Fruit fly (Drosophila melanogaster): Measurements from ENCODE around the gene CG15522.
"Not testable (repeated sequence)": the region's sequence is repeated elsewhere in the genome, so short reads cannot be mapped to it uniquely, and the experiment has no call there.

Gene CG15522

DNA sequence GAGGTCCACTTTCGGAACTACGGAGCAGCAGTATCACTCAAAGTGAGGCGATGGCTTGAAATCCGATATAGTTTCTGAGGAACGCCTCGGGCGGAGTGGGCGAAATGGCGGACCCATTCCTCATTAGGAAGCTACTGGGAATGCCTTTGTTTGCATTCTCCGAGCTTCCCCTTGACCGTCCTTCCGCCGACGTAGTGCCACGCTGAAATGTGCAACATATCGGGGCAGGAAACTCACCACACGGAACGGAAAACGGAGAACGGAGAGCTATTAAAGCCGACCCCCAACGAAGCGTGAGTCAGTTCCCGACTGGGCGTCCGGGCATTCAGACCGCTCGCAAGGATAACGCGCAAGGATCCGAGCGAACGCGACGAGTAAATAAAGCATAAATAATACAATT is at the start of gene CG15522:
TSS of gene CG15522 (plus strand) at position 301 of the 400 bp plus-strand sequence.
- TF ChIP-seq CG17801 (GFP tag; optimal IDR thresholded peaks at IDR 0.05; ENCODE audit: partially characterized antibody) = no peak

DNA sequence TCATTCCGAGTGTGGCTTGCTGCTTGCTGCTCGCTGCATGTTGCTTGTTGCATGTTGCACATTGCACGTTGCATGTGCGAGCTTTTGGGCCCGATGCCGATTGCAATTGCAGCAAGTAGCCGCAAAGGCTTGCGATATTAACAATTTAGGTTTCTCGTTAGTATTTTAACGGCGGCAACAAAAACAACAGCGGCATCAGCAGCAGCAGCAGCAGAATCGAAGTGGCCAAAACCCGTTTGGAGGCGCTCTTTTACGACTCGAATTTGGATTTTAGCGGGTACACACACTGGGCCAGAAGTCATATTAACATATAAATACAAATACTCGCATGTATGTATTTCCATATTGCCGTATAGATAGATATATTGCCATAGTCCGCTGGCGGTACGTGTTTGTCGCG is 46.7 kb upstream of the CG15522 start:
- TF ChIP-seq CG17801 (GFP tag; optimal IDR thresholded peaks at IDR 0.05; ENCODE audit: partially characterized antibody) = no peak

DNA sequence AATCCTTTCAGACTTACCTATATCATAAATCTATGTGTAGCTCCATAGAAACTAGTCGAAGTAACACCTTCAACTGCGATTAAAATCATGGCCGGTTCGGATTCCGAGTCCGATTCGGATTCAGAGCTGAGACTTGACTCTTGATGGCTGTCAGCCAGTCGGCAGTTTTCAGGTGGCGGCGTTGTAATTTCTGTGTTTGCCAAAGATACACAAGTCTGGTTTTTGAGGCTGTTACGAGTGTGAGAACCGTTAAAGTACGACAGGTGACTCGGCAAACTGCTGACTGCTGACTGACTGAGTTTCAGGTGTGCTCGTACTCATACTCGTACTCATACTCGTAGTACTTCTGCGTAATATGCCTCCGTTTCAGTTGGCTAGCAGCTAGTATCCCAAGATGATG is 35.9 kb upstream of the CG15522 start:
- TF ChIP-seq CG17801 (GFP tag; optimal IDR thresholded peaks at IDR 0.05; ENCODE audit: partially characterized antibody) = no peak

DNA sequence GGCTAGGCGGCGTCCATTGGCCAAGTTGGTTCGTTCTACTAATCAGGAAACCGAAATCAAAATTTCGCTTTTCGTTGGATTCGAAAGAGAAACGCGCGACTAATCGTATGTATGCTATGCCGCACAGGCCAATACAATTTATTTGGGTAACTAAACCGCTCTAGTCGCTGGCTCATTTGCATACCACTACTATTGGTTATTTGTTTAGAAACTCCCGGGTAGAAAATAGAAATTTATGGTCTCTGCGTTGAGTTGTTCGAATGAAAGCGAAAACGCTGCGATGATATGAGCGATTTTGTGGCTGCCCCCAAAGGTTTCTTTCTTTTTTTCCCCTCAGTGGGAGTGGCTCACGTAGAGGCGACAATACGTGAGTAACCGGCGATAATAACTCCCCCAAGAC is 34.0 kb upstream of the CG15522 start:
- no peak for TF ChIP-seq CG17801 (GFP tag; optimal IDR thresholded peaks at IDR 0.05; ENCODE audit: partially characterized antibody)

DNA sequence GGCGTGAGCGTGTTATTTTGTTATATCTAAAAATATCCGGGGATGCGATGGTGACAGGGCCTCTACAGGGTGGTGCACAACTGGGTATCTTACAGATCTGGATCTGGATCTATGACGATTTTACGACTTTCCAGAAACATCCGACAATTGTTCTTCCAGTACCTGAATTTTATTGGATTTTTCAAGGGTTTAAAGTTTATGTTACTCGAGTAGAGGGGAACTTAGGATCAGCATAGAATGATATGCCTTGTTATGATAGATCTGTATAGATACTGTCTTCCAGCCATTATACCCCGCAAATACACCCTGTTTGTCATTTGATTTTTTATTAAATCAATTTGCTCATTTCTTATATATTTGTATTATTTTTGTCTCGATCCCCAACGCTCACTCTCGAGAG is 32.7 kb upstream of the CG15522 start:
- TF ChIP-seq CG17801 (GFP tag; optimal IDR thresholded peaks at IDR 0.05; ENCODE audit: partially characterized antibody) = no peak

DNA sequence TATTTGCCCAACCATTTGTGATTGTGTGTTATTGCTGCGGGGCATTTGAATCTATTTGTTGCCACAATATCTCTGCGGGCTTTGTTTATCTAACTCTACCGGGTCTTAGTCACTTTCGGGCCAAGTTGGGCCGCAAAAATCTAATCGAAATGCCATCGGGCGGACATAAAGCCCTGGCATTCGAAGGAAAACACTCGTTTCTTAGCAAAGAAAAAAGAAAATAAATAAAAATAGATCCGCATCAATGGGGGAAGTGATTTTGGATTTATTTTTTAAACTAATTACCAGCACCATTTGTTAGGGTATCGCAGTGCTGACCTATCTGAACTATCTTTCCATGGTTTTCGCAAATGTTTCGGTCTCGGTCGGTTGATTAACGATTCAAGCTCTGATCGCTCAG is 28.5 kb upstream of the CG15522 start:
- no peak for TF ChIP-seq CG17801 (GFP tag; optimal IDR thresholded peaks at IDR 0.05; ENCODE audit: partially characterized antibody)

DNA sequence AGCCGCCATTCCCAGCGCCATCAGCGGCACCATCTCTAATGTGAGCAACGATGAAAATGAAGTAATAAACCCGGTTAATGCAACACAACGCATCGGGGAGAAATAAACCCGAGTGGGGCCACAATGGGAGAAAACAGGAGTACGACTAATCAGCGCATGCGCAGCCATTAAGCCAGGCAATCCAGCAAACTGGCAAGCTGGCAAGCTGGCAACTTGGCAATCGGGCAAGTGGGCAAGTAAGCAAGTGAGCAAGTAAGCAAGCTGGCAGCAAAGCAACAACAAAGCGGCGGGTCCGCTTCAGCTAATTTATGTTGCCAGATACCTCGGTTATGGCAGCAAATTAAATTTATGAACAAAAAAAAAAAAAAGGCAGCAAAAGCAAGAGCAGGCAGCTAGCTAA is 27.4 kb upstream of the CG15522 start:
- no peak for TF ChIP-seq CG17801 (GFP tag; optimal IDR thresholded peaks at IDR 0.05; ENCODE audit: partially characterized antibody)

DNA sequence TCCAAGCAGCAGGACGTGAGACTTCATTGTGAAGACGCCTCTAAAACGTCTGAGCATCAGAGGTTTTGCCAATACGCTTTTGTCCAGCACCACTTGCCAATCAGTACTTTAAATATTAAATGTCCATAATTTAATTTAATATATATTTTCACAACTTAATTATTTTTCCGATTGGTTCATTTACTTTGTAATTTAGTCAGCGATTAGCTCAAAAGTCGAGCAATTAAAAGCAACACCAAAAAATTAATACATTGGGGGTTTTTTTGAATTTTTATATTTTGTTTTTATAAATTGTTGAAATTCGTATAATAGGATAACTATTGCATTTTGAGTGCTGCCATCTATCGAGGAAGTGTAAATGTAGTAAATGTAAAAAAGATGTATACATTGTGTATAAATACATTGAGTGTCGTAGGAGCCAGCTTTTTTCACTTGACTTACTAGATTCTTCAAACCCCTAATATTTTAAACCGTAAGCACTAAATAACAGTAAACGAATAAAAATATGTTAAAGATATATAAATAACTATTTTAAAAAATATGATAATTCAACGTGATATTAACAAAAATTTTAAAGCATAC is 23.2 kb upstream of the CG15522 start, which contains the start of gene CG15517:
TSS of gene CG15517 (minus strand) at position 51 of the 582 bp plus-strand sequence.
- no peak for TF ChIP-seq CG17801 (GFP tag; optimal IDR thresholded peaks at IDR 0.05; ENCODE audit: partially characterized antibody)

DNA sequence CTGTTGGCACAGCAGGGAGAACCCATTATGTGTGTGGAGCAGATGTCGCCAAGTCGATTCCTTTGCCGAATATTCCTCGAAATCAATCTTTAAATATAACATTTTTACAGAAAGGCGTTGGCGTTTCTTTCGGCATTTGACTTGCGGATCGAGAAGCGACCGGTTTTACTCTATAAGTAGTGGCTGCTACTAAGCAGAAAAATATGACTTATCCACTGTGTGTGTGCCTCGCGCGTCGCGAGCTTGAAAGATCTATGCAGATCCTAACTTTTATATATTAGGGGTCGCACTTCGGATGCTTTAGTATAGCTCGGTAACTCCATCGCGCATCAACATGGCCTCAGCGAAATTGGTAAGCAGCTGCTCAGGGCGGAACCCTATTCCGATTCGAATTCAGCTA is 21.9 kb upstream of the CG15522 start, which contains the start of gene CG15515:
TSS of gene CG15515 (plus strand) at position 301 of the 400 bp plus-strand sequence.
- no peak for TF ChIP-seq CG17801 (GFP tag; optimal IDR thresholded peaks at IDR 0.05; ENCODE audit: partially characterized antibody)

DNA sequence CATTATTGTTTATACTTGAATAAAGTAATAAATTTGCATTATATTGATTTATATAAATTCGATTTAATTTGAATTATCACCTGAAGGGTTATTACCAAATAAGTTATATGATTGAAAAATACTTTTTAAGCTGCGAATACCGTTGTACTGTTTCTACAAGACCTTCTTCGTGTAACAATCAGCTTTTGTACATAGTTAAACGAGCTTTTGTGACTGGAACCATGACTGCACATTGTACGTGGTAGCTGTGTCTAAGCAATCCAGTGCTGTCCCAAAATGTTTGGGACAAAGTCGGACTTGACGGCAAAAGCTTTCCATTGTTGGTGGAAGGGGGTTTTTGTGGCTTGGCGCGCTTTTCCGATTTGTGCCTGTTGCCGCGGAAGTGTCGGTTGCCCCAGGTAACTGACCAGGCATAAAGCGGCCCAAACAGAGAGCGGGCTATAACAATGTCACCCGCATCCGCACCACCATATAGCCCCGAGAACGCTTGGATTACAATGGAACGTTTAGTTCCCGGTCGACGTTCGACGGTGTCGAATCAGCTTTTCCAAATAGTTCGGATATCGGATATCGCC is 19.4 kb upstream of the CG15522 start, which contains the start of gene CG31036:
TSS of gene CG31036 (plus strand) at position 507 of the 575 bp plus-strand sequence.
- no peak for TF ChIP-seq CG17801 (GFP tag; optimal IDR thresholded peaks at IDR 0.05; ENCODE audit: partially characterized antibody)

DNA sequence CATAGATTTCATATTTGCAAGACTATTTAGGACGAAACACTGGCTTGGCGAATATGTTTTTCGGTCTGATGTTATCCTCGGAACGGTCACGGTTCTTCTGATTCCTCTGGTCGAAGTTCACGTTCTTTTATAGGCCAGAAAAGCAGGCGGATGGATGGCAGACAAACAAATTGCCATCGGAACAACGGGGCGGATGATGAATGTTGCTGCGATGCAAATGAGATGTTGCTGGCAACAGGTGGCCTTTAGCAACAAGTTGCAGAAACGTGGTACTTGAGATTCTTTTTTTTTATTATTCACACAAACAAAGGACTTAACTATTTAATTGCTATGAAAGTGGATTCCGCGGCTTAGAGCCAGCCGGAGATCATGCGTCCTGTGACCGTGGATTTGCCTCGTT is 12.8 kb upstream of the CG15522 start, which contains the start of gene Capa:
TSS of gene Capa (minus strand) at position 101 of the 400 bp plus-strand sequence.
- no peak for TF ChIP-seq CG17801 (GFP tag; optimal IDR thresholded peaks at IDR 0.05; ENCODE audit: partially characterized antibody)

DNA sequence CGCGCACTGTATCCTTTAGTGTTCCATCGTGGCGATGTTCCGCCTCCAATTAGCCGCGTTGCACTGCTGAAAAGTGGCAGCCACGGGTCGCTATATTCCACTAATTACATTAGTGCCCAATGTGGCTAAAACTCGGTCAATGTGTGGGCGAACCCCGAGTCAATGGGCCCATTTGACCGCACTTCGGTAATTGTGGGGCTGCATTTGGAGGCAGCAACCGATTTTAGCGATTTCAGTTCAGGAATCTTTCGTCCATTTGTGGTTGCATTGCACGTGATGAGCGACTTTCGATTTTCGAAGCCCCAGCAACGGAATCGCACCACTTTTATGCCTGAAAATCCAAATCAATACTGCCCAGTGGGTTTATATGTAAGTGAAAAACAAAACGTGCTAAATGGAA is 6.9 kb upstream of the CG15522 start, which contains the start of gene trp:
TSS of gene trp (minus strand) at position 101 of the 400 bp plus-strand sequence.
- TF ChIP-seq CG17801 (GFP tag; optimal IDR thresholded peaks at IDR 0.05; ENCODE audit: partially characterized antibody) = no peak

DNA sequence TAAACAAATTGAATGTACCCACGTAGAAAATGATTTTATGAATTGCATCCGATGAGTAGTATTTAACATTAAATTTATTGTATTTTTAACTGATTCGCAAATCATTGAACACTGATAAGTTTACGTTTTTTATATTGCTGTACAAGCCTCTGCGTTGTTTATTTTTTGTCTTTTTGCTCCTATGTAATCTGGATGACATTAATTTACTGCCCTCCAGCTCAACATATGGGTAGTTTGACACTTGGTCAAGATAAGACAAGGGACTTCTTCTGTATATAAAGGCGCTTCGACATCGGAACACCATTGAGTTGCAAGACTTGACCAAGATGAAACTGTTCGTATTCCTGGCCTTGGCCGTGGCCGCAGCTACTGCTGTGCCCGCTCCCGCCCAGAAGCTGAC is 5.1 kb upstream of the CG15522 start, which contains the start of gene Jon99Ciii:
TSS of gene Jon99Ciii (plus strand) at position 301 of the 400 bp plus-strand sequence.
- not testable (repeated sequence) for TF ChIP-seq CG17801 (GFP tag; optimal IDR thresholded peaks at IDR 0.05; ENCODE audit: partially characterized antibody)

DNA sequence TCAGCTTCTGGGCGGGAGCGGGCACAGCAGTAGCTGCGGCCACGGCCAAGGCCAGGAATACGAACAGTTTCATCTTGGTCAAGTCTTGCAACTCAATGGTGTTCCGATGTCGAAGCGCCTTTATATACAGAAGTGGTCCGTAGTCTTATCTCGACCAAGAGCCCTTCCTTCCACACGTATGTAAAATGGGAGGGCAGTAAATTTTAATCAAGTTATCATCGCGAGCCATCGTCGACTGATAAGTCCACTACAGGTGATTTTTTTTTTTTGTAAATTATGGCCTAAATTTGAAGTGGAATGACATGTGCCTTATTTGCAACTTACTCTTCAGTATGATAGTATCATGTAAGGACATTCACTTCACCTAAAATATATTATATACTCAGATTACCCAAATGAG is 2.5 kb upstream of the CG15522 start, which contains the start of gene Jon99Cii:
TSS of gene Jon99Cii (minus strand) at position 101 of the 400 bp plus-strand sequence.
- TF ChIP-seq CG17801 (GFP tag; optimal IDR thresholded peaks at IDR 0.05; ENCODE audit: partially characterized antibody) = not testable (repeated sequence)

DNA sequence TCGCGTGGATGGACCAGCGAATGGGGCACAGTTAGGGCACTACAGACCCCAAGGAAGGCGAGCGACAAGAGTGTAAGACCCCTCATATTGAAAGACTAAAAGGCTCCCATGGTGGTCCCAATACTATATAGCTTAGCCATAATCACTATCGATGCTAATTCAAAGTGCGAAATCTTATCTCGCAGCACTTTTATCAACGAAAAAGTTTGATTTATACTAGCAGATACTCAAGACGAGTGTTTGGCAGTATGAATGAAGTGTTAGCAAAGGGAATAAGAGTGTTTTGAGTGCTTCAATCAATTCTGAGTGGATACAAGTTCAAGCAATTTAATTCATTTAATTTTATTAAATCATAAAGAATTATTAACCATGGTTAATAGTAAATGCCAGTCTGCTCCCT is 966 bp upstream of the CG15522 start, which contains the start of gene Jon99Ci:
TSS of gene Jon99Ci (minus strand) at position 101 of the 400 bp plus-strand sequence.
- no peak for TF ChIP-seq CG17801 (GFP tag; optimal IDR thresholded peaks at IDR 0.05; ENCODE audit: partially characterized antibody)

DNA sequence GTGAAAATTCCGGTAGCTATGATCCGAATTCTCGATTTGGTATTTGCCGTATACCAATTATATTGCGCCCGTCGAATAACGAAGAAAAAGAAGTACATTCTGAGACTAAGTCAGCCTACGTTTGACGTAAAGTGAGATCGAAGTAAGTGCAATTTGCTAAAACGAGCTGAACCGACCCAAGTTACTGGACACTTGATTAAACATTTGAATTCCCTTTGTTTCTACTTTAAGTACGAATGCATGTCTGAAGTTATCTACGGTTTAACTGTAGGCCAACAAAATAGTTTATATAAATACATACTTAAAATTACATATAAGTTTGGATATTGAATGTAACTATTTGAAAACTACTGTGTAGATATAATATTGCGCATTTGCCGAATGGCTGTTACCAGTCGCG is 3.2 kb downstream of the CG15522 start, which contains the start of gene alpha-Man-Ic:
TSS of gene alpha-Man-Ic (minus strand) at position 101 of the 400 bp plus-strand sequence.
- TF ChIP-seq CG17801 (GFP tag; optimal IDR thresholded peaks at IDR 0.05; ENCODE audit: partially characterized antibody) = no peak
